Fruit fly (Drosophila melanogaster) whole organism, embryonic: ENCODE measurements around the gene CG1628.

Experiments used
- Adf1 ChIP-seq: fragments of 200-800 bp; sonication (Bioruptor generic); IDR thresholded peaks from 2 replicates; pipeline ENCODE4 v1.3.6; 2022; ENCODE audit warnings: missing biosample characterization, missing genetic modification characterization
- CG10209 ChIP-seq: fragments of 200-800 bp; sonication (Bioruptor generic); optimal IDR thresholded peaks from 3 replicates; lab custom pipeline; 2017; ENCODE audit warnings: missing biosample characterization, mild to moderate bottlenecking, missing genetic modification characterization, missing genetic modification reagents
- CG12219 ChIP-seq: fragments of 200-800 bp; sonication (Bioruptor generic); optimal IDR thresholded peaks from 3 replicates; lab custom pipeline; 2018; ENCODE audit warnings: missing biosample characterization, mild to moderate bottlenecking, missing genetic modification characterization
- CG13894 ChIP-seq: fragments of 200-800 bp; sonication (Bioruptor generic); optimal IDR thresholded peaks from 3 replicates; lab custom pipeline; 2018; ENCODE audit warnings: missing biosample characterization, mild to moderate bottlenecking, missing genetic modification characterization, moderate library complexity
- CG14860 ChIP-seq: fragments of 200-800 bp; sonication (Bioruptor generic); IDR thresholded peaks from 3 replicates; pipeline ENCODE4 v1.3.6; 2022; ENCODE audit warnings: missing biosample characterization, missing genetic modification characterization; ENCODE audit not compliant: partially characterized antibody
- CG1529 ChIP-seq: fragments of 200-800 bp; sonication (Bioruptor generic); optimal IDR thresholded peaks from 3 replicates; lab custom pipeline; 2018; ENCODE audit warnings: missing biosample characterization, missing genetic modification characterization
- CG17328 ChIP-seq: fragments of 200-800 bp; sonication (Bioruptor generic); IDR thresholded peaks from 2 replicates; pipeline ENCODE4 v1.3.6; 2022; ENCODE audit warnings: missing biosample characterization, missing genetic modification characterization
- CG17612 ChIP-seq: fragments of 200-800 bp; sonication (Bioruptor generic); IDR thresholded peaks from 2 replicates; pipeline ENCODE4 v1.3.6; 2022; ENCODE audit warnings: missing biosample characterization, missing genetic modification characterization
- CG17829 ChIP-seq: fragments of 200-800 bp; optimal IDR thresholded peaks from 2 replicates; lab custom pipeline; 2019; ENCODE audit warnings: missing biosample characterization, mild to moderate bottlenecking, missing genetic modification characterization, moderate library complexity
- CG18011 ChIP-seq: fragments of 200-800 bp; sonication (Bioruptor generic); optimal IDR thresholded peaks from 2 replicates; lab custom pipeline; 2017; ENCODE audit warnings: missing biosample characterization, missing genetic modification characterization, mild to moderate bottlenecking, moderate library complexity, missing genotype
- CG2889 ChIP-seq: fragments of 200-800 bp; sonication (Bioruptor generic); IDR thresholded peaks from 3 replicates; pipeline ENCODE4 v1.3.6; 2022; ENCODE audit warnings: missing biosample characterization, missing genetic modification characterization
- CG30403 ChIP-seq: fragments of 200-800 bp; sonication (Bioruptor generic); optimal IDR thresholded peaks from 3 replicates; lab custom pipeline; 2016; ENCODE audit warnings: missing biosample characterization, missing genetic modification characterization
- CG34224 ChIP-seq: fragments of 200-800 bp; sonication (Bioruptor generic); IDR thresholded peaks from 3 replicates; pipeline ENCODE4 v1.3.6; 2022; ENCODE audit warnings: missing biosample characterization, missing genetic modification characterization; ENCODE audit not compliant: partially characterized antibody
- CG42726 ChIP-seq: fragments of 200-800 bp; sonication (Bioruptor generic); IDR thresholded peaks from 2 replicates; pipeline ENCODE4 v1.3.6; 2022; ENCODE audit warnings: missing biosample characterization, missing genetic modification characterization; ENCODE audit not compliant: partially characterized antibody
- CG4707 ChIP-seq: fragments of 200-800 bp; sonication (Bioruptor generic); optimal IDR thresholded peaks from 2 replicates; lab custom pipeline; 2018; ENCODE audit warnings: missing biosample characterization, mild to moderate bottlenecking, missing genetic modification characterization, moderate library complexity
- CG6689 ChIP-seq: fragments of 200-800 bp; sonication (Bioruptor generic); IDR thresholded peaks from 2 replicates; pipeline ENCODE4 v1.3.6; 2022; ENCODE audit warnings: missing biosample characterization, missing genetic modification characterization
- CG9609 ChIP-seq: fragments of 200-800 bp; sonication (Bioruptor generic); optimal IDR thresholded peaks from 3 replicates; lab custom pipeline; 2016; ENCODE audit warnings: missing biosample characterization, missing genetic modification characterization
- CTCF ChIP-seq: fragments of 200-800 bp; sonication (Bioruptor generic); optimal IDR thresholded peaks from 2 replicates; lab custom pipeline; 2017; ENCODE audit warnings: missing biosample characterization, mild to moderate bottlenecking, missing genetic modification characterization, moderate library complexity
- Chrac-16 ChIP-seq: fragments of 200-800 bp; sonication (Bioruptor generic); optimal IDR thresholded peaks from 3 replicates; lab custom pipeline; 2016; ENCODE audit warnings: missing biosample characterization, missing genetic modification characterization
- Doc2 ChIP-seq: fragments of 200-800 bp; sonication (Bioruptor generic); IDR thresholded peaks from 2 replicates; pipeline ENCODE4 v1.3.6; 2022; ENCODE audit warnings: missing biosample characterization, missing genetic modification characterization
- Dp ChIP-seq: fragments of 200-800 bp; sonication (Bioruptor generic); optimal IDR thresholded peaks from 2 replicates; lab custom pipeline; 2018; ENCODE audit warnings: missing biosample characterization, mild to moderate bottlenecking, missing genetic modification characterization, moderate library complexity
- Dref ChIP-seq: fragments of 200-800 bp; sonication (Bioruptor generic); IDR thresholded peaks from 2 replicates; pipeline ENCODE4 v1.3.6; 2022; ENCODE audit warnings: missing biosample characterization, missing genetic modification characterization
- Drgx ChIP-seq: fragments of 200-800 bp; sonication (Bioruptor generic); IDR thresholded peaks from 2 replicates; pipeline ENCODE4 v1.3.6; 2022; ENCODE audit warnings: missing biosample characterization, missing genetic modification characterization
- Elba2 ChIP-seq: fragments of 200-800 bp; sonication (Bioruptor generic); optimal IDR thresholded peaks from 3 replicates; lab custom pipeline; 2016; ENCODE audit warnings: missing biosample characterization, missing genetic modification characterization
- Ets65A ChIP-seq: fragments of 200-800 bp; sonication (Bioruptor generic); peaks from one replicate; lab custom pipeline; 2016; ENCODE audit warnings: missing biosample characterization, missing genetic modification characterization
- HmgD ChIP-seq: fragments of 200-800 bp; sonication (Bioruptor generic); optimal IDR thresholded peaks from 3 replicates; lab custom pipeline; 2016; ENCODE audit warnings: missing biosample characterization, missing genetic modification characterization
- Hmr ChIP-seq: fragments of 200-800 bp; sonication (Bioruptor generic); optimal IDR thresholded peaks from 3 replicates; lab custom pipeline; 2017; ENCODE audit warnings: mild to moderate bottlenecking, missing biosample characterization, missing genetic modification reagents, missing genetic modification characterization
- Hr51 ChIP-seq, 2 experiments: fragments of 200-800 bp; sonication (Bioruptor generic); optimal IDR thresholded peaks; 2 replicates in 1 of 2; 3 replicates in 1 of 2; lab custom pipeline; 2016 to 2018; ENCODE audit warnings: missing biosample characterization in 2 of 2, missing genetic modification characterization in 2 of 2, mild to moderate bottlenecking in 1 of 2, moderate library complexity in 1 of 2
- Lim3 ChIP-seq: fragments of 200-800 bp; sonication (Bioruptor generic); IDR thresholded peaks from 2 replicates; pipeline ENCODE4 v1.3.6; 2022; ENCODE audit warnings: missing biosample characterization, missing genetic modification characterization
- Oli ChIP-seq: fragments of 200-800 bp; sonication (Bioruptor generic); optimal IDR thresholded peaks from 2 replicates; lab custom pipeline; 2018; ENCODE audit warnings: missing biosample characterization, mild to moderate bottlenecking, missing genetic modification characterization, moderate library complexity
- Scr ChIP-seq: fragments of 200-800 bp; sonication (Bioruptor generic); IDR thresholded peaks from 2 replicates; pipeline ENCODE4 v1.3.6; 2022; ENCODE audit warnings: missing biosample characterization, missing genetic modification characterization; ENCODE audit not compliant: partially characterized antibody
- Side ChIP-seq: fragments of 200-800 bp; sonication (Bioruptor generic); optimal IDR thresholded peaks from 2 replicates; lab custom pipeline; 2016; ENCODE audit warnings: missing biosample characterization, missing genetic modification characterization
- Sry-δ ChIP-seq: fragments of 200-800 bp; sonication (Bioruptor generic); optimal IDR thresholded peaks from 2 replicates; lab custom pipeline; 2016; ENCODE audit warnings: missing biosample characterization, missing genetic modification characterization
- Vsx1 ChIP-seq: fragments of 200-800 bp; sonication (Bioruptor generic); optimal IDR thresholded peaks from 2 replicates; lab custom pipeline; 2017; ENCODE audit warnings: missing biosample characterization, mild to moderate bottlenecking, missing genetic modification characterization, missing genetic modification reagents
- al ChIP-seq: fragments of 200-800 bp; sonication (Bioruptor generic); IDR thresholded peaks from 2 replicates; pipeline ENCODE4 v1.3.6; 2022; ENCODE audit warnings: missing biosample characterization, missing genetic modification characterization
- cg ChIP-seq: fragments of 200-800 bp; sonication (Bioruptor generic); optimal IDR thresholded peaks from 3 replicates; lab custom pipeline; 2019; ENCODE audit warnings: missing biosample characterization, mild to moderate bottlenecking, missing genetic modification characterization, moderate library complexity
- chm ChIP-seq: fragments of 200-800 bp; sonication (Bioruptor generic); IDR thresholded peaks from 2 replicates; pipeline ENCODE4 v1.3.6; 2022; ENCODE audit warnings: missing biosample characterization, missing genetic modification characterization
- dm ChIP-seq: fragments of 200-800 bp; sonication (Bioruptor generic); optimal IDR thresholded peaks from 3 replicates; lab custom pipeline; 2016; ENCODE audit warnings: missing biosample characterization, missing genetic modification characterization
- eve ChIP-seq, 2 experiments: fragments of >200 bp; optimal IDR thresholded peaks; 2 replicates each; lab custom pipeline; 2017; ENCODE audit warnings: missing biosample characterization in 2 of 2, missing genetic modification characterization in 2 of 2
- fd96Cb ChIP-seq: fragments of 200-800 bp; sonication (Bioruptor generic); optimal IDR thresholded peaks from 2 replicates; lab custom pipeline; 2018; ENCODE audit warnings: missing biosample characterization, mild to moderate bottlenecking, missing genetic modification characterization, moderate library complexity
- gfzf ChIP-seq: fragments of 200-800 bp; sonication (Bioruptor generic); optimal IDR thresholded peaks from 2 replicates; lab custom pipeline; 2016; ENCODE audit warnings: missing biosample characterization, mild to moderate bottlenecking, missing genetic modification characterization, moderate library complexity
- ham ChIP-seq: fragments of 200-800 bp; sonication (Bioruptor generic); IDR thresholded peaks from 2 replicates; pipeline ENCODE4 v1.3.6; 2022; ENCODE audit warnings: missing biosample characterization, missing genetic modification characterization
- jumu ChIP-seq: fragments of 200-800 bp; sonication (Bioruptor generic); optimal IDR thresholded peaks from 3 replicates; lab custom pipeline; 2016; ENCODE audit warnings: missing biosample characterization, missing genetic modification characterization
- klu ChIP-seq: fragments of 200-800 bp; sonication (Bioruptor generic); IDR thresholded peaks from 2 replicates; pipeline ENCODE4 v1.3.6; 2022; ENCODE audit warnings: missing biosample characterization, missing genetic modification characterization
- pan ChIP-seq, 4 experiments: fragments of >200 bp in 3 of 4; fragments of 200-800 bp in 1 of 4; sonication (Bioruptor generic) in 1 of 4; optimal IDR thresholded peaks in 3 of 4; IDR thresholded peaks in 1 of 4; 2 replicates each; pipeline versions ENCODE4 v1.3.6 to Lab custom; 2017 to 2022; ENCODE audit warnings: missing biosample characterization in 2 of 4, missing genetic modification characterization in 2 of 4, mixed read lengths in 1 of 4
- rib ChIP-seq: fragments of 200-800 bp; sonication (Bioruptor generic); IDR thresholded peaks from 2 replicates; pipeline ENCODE4 v1.3.6; 2022; ENCODE audit warnings: missing biosample characterization, missing genetic modification characterization
- row ChIP-seq: fragments of 200-800 bp; sonication (Bioruptor generic); IDR thresholded peaks from 3 replicates; pipeline ENCODE4 v1.3.6; 2022; ENCODE audit warnings: missing biosample characterization, missing genetic modification characterization
- schlank ChIP-seq: fragments of 200-800 bp; sonication (Bioruptor generic); optimal IDR thresholded peaks from 2 replicates; lab custom pipeline; 2018; ENCODE audit warnings: missing biosample characterization, mild to moderate bottlenecking, missing genetic modification characterization
- so ChIP-seq: fragments of 200-800 bp; sonication (Bioruptor generic); IDR thresholded peaks from 3 replicates; pipeline ENCODE4 v1.3.6; 2022; ENCODE audit warnings: missing biosample characterization, missing genetic modification characterization
- sob ChIP-seq: fragments of 200-800 bp; sonication (Bioruptor generic); IDR thresholded peaks from 2 replicates; pipeline ENCODE4 v1.3.6; 2022; ENCODE audit warnings: missing biosample characterization, missing genetic modification characterization

CG1628 gene

DNA sequence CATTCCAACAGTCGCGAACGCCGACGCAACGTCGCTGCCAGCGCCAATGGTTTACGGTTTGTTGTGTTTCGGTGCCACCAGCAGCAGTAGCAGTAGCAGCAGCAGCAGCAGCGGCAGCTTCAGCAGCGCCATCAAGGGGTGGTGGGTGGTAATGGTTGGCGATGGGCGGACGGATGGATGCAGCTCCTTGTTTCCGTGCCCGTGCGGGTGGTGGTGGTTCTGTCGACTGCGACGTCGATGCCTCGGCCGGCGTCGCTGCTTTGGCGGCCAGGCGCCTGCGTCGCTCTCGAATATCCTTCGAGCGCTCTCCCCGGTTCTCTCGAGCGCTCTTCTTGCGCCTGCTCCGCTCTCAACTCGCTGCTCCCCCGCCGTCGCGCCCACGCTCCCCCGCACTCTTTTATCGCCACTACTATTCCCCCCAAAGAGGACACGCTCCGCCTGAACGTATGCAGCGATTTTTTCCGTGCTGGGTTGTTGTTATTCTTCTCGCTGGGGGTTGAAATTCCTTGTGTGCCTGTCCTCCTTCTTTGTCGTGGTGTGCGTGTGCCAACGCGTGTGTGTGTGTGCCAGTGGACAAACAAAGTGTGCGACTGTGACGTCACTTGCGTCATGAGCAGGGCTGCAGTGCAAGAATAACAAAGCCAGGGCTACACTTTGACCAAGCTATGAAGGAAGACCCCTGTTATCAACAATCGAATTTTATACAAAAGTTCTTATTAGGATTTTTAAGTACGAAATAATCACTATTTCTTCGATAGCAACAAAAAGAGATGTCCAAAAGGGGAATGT, 18.9 kb upstream of the CG1628 start (continued):
- TF ChIP-seq jumu (GFP tag; lab: Kevin White, UChicago), result no peak
- TF ChIP-seq CG4707 (GFP tag; lab: Kevin White, UChicago), result no peak
- no peak for TF ChIP-seq eve (GFP tag; optimal IDR thresholded peaks at IDR 0.05; lab: Kevin White, UChicago)
- no peak for TF ChIP-seq Side (GFP tag; lab: Kevin White, UChicago)
- TF ChIP-seq CG14860 (GFP tag; lab: Robert Waterston, UW), result no peak
- TF ChIP-seq pan (optimal IDR thresholded peaks at IDR 0.05; lab: Kevin White, UChicago), result no peak
- TF ChIP-seq pan (GFP tag; optimal IDR thresholded peaks at IDR 0.05 in 1 of 2, IDR thresholded peaks at IDR 0.05 in 1 of 2), result no peak
- TF ChIP-seq Lim3 (GFP tag; lab: Robert Waterston, UW), result no peak
- TF ChIP-seq dm, result no peak
- no peak for TF ChIP-seq CG30403 (GFP tag; lab: Kevin White, UChicago)
- no peak for TF ChIP-seq Dref
- no peak for TF ChIP-seq klu (GFP tag; lab: Robert Waterston, UW)
- TF ChIP-seq CG17612 (GFP tag; lab: Robert Waterston, UW), result no peak
- peak; percentile 39; the same call in 1 of the 3 replicates for TF ChIP-seq row (GFP tag; lab: Robert Waterston, UW)
- no peak for TF ChIP-seq chm (GFP tag; lab: Robert Waterston, UW)
- TF ChIP-seq CG13894 (tag; lab: Kevin White, UChicago), result peak; percentile 60
- no peak for TF ChIP-seq CG10209
- TF ChIP-seq fd96Cb, result no peak
- peak; percentile 95 for TF ChIP-seq Adf1 (GFP tag; lab: Robert Waterston, UW)
- no peak for TF ChIP-seq rib (GFP tag; lab: Robert Waterston, UW)
- TF ChIP-seq CTCF (GFP tag; lab: Kevin White, UChicago), result no peak
- TF ChIP-seq sob (GFP tag; lab: Robert Waterston, UW), result no peak
- no peak for TF ChIP-seq Hr51 (GFP tag; optimal IDR thresholded peaks at IDR 0.05; lab: Kevin White, UChicago)
- TF ChIP-seq Elba2 (GFP tag; lab: Kevin White, UChicago), result no peak
- TF ChIP-seq Vsx1 (GFP tag; lab: Kevin White, UChicago), result no peak
- TF ChIP-seq al (GFP tag; lab: Robert Waterston, UW), result no peak
- TF ChIP-seq CG9609, result no peak
- TF ChIP-seq Hmr (GFP tag; lab: Kevin White, UChicago), result no peak
- peak; percentile 77 for TF ChIP-seq Ets65A (GFP tag; lab: Kevin White, UChicago)
- no peak for TF ChIP-seq gfzf
- no peak for TF ChIP-seq CG34224
- TF ChIP-seq cg (GFP tag; lab: Kevin White, UChicago), result peak; percentile 55
- no peak for TF ChIP-seq Scr (GFP tag; lab: Robert Waterston, UW)
- TF ChIP-seq Sry-δ, result no peak
- TF ChIP-seq CG17328 (GFP tag; lab: Robert Waterston, UW), result no peak
- TF ChIP-seq Doc2 (GFP tag; lab: Robert Waterston, UW), result no peak
- no peak for TF ChIP-seq ham (GFP tag; lab: Robert Waterston, UW)
- peak; percentile 38; the same call in 1 of the 2 replicates for TF ChIP-seq CG6689 (GFP tag; lab: Robert Waterston, UW)
- no peak for TF ChIP-seq Dp
- TF ChIP-seq CG17829, result no peak
- no peak for TF ChIP-seq Chrac-16 (GFP tag; lab: Kevin White, UChicago)
- no peak for TF ChIP-seq CG42726 (GFP tag; lab: Robert Waterston, UW)
- no peak for TF ChIP-seq CG1529
- TF ChIP-seq CG2889, result no peak
- no peak for TF ChIP-seq HmgD (GFP tag; lab: Kevin White, UChicago)
- TF ChIP-seq Drgx (GFP tag; lab: Robert Waterston, UW), result no peak
- TF ChIP-seq CG18011 (GFP tag; lab: Kevin White, UChicago), result no peak
- no peak for TF ChIP-seq CG12219 (GFP tag; lab: Kevin White, UChicago)
- no peak for TF ChIP-seq Oli (tag; lab: Kevin White, UChicago)
- TF ChIP-seq schlank (tag; lab: Kevin White, UChicago), result no peak
- TF ChIP-seq so, result no peak
